Fruit fly (Drosophila melanogaster): Measurements from ENCODE around the gene CG12541.

The CG12541 gene

DNA sequence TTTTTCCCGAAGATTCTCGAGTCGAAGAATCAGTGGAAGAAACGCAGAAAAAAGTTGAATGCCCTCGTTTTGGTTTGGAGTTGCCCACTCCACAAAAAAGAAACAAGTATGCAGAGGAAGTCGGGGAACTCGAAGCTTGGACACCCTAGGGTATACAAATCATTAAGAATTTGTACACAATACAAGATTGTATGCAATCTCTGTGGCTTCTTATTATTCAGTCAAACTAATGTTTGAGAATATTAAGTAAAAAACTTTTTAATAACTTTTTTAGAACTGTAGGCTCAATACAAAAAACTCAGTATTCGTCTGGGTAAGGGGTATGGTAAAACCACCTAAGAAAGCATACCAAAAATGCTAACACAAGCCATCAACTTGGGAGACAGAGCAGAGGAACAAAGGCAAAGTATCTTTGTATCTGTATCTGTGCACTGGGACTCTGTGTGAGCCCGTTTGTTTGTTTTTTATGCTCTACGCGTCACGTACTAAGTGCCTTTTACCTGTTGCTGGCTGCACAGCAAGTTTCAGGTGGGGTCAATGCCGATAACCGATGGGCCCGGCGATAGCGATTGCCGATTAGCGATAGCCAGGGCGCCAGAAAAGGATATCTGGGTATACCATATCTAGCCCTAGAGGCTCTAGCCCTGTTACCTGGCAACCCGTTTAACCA, 80.5 kb downstream of the CG12541 start (continued):
- peak; percentile 24; the same call in 1 of the 2 replicates for TF ChIP-seq al (GFP tag; IDR thresholded peaks at IDR 0.05)
- 0 out of 2 replicates have a peak, but pooled peaks have one; percentile 12 for TF ChIP-seq sim (GFP tag; IDR thresholded peaks at IDR 0.05)
- no peak for TF ChIP-seq CG17186 (GFP tag; optimal IDR thresholded peaks at IDR 0.05)
- TF ChIP-seq bsh (GFP tag; optimal IDR thresholded peaks at IDR 0.05), result peak; percentile 81 to 94
- peak; percentile 89 for TF ChIP-seq scrt (GFP tag; optimal IDR thresholded peaks at IDR 0.05)
- TF ChIP-seq CG16863 (GFP tag; optimal IDR thresholded peaks at IDR 0.05), result peak; percentile 76
- peak; percentile 38 for TF ChIP-seq odd (GFP tag; optimal IDR thresholded peaks at IDR 0.05)
- TF ChIP-seq p53 (GFP tag; optimal IDR thresholded peaks at IDR 0.05), result no peak
- TF ChIP-seq CG10267 (tag; optimal IDR thresholded peaks at IDR 0.05), result peak; percentile 83
- TF ChIP-seq CG3838 (GFP tag; optimal IDR thresholded peaks at IDR 0.05), result peak; percentile 49
- TF ChIP-seq chm (GFP tag; IDR thresholded peaks at IDR 0.05), result peak; percentile 80; the same call in 1 of the 2 replicates
- peak; percentile 79 for TF ChIP-seq CG7556 (GFP tag; optimal IDR thresholded peaks at IDR 0.05)
- peak; percentile 86 for TF ChIP-seq CG2678 (tag; optimal IDR thresholded peaks at IDR 0.05)
- TF ChIP-seq wdn (GFP tag; IDR thresholded peaks at IDR 0.05), result peak; percentile 40; the same call in 1 of the 2 replicates
- TF ChIP-seq pnt (GFP tag; optimal IDR thresholded peaks at IDR 0.05), result peak; percentile 80
- TF ChIP-seq CG11456 (GFP tag; IDR thresholded peaks at IDR 0.05), result no peak
- TF ChIP-seq CG5180 (GFP tag; optimal IDR thresholded peaks at IDR 0.05), result peak; percentile 32
- TF ChIP-seq NC2β (GFP tag; optimal IDR thresholded peaks at IDR 0.05), result peak; percentile 88
- peak; percentile 44 for TF ChIP-seq Fer3 (tag; optimal IDR thresholded peaks at IDR 0.05)
- TF ChIP-seq fu2 (GFP tag; optimal IDR thresholded peaks at IDR 0.05), result peak; percentile 44
- TF ChIP-seq Nf-YA (GFP tag; IDR thresholded peaks at IDR 0.05), result no peak
- TF ChIP-seq so (GFP tag; IDR thresholded peaks at IDR 0.05), result peak; percentile 56; the same call in 1 of the 3 replicates
- TF ChIP-seq CG12236 (GFP tag; optimal IDR thresholded peaks at IDR 0.05), result peak; percentile 76
- TF ChIP-seq knrl (GFP tag; IDR thresholded peaks at IDR 0.05; ENCODE audit: partially characterized antibody), result no peak
- no peak for TF ChIP-seq CG2889 (GFP tag; IDR thresholded peaks at IDR 0.05)
- peak; percentile 71; the same call in 2 of the 3 replicates for TF ChIP-seq CG6791 (GFP tag; IDR thresholded peaks at IDR 0.05; ENCODE audit: partially characterized antibody)
- TF ChIP-seq CG6254 (GFP tag; optimal IDR thresholded peaks at IDR 0.05), result peak; percentile 71
- TF ChIP-seq CG13624 (GFP tag; optimal IDR thresholded peaks at IDR 0.05), result peak; percentile 73
- peak; percentile 60 for TF ChIP-seq wor (GFP tag; IDR thresholded peaks at IDR 0.05)
- peak; percentile 41 for TF ChIP-seq ro (GFP tag; IDR thresholded peaks at IDR 0.05)
- TF ChIP-seq Dp (GFP tag; optimal IDR thresholded peaks at IDR 0.05), result peak; percentile 18
- no peak; the same call in 1 of the 2 replicates for TF ChIP-seq dan (GFP tag; IDR thresholded peaks at IDR 0.05)
- peak; percentile 67 for TF ChIP-seq CG12155 (GFP tag; optimal IDR thresholded peaks at IDR 0.05)
- TF ChIP-seq ems (GFP tag; optimal IDR thresholded peaks at IDR 0.05), result peak; percentile 60
- peak; percentile 14 for TF ChIP-seq CG4617 (GFP tag; optimal IDR thresholded peaks at IDR 0.05; ENCODE audit: borderline replicate concordance)
- peak; percentile 68 for TF ChIP-seq Atf3 (GFP tag; optimal IDR thresholded peaks at IDR 0.05)
- peak; percentile 81 for TF ChIP-seq grau (tag; optimal IDR thresholded peaks at IDR 0.05)
- peak; percentile 64 for TF ChIP-seq org-1 (GFP tag; optimal IDR thresholded peaks at IDR 0.05)
- TF ChIP-seq Gug (GFP tag; IDR thresholded peaks at IDR 0.05), result peak; percentile 43; the same call in 1 of the 4 replicates
- TF ChIP-seq pho (GFP tag; optimal IDR thresholded peaks at IDR 0.05), result peak; percentile 33
- TF ChIP-seq Mad (GFP tag; optimal IDR thresholded peaks at IDR 0.05), result peak; percentile 68
- TF ChIP-seq tx (GFP tag; optimal IDR thresholded peaks at IDR 0.05), result peak; percentile 63
- TF ChIP-seq Ptx1 (GFP tag; IDR thresholded peaks at IDR 0.05), result peak; percentile 73
- peak; percentile 67 for TF ChIP-seq grn (GFP tag; optimal IDR thresholded peaks at IDR 0.05)
- peak; percentile 83 for TF ChIP-seq corto (GFP tag; optimal IDR thresholded peaks at IDR 0.05)
- peak; percentile 72 for TF ChIP-seq Mes4 (GFP tag; optimal IDR thresholded peaks at IDR 0.05)
- no peak for TF ChIP-seq ham (GFP tag; IDR thresholded peaks at IDR 0.05)
- TF ChIP-seq bab2 (GFP tag; optimal IDR thresholded peaks at IDR 0.05), result peak; percentile 80
- TF ChIP-seq Abd-B (GFP tag; optimal IDR thresholded peaks at IDR 0.05), result peak; percentile 62
- no peak for TF ChIP-seq Hr39 (optimal IDR thresholded peaks at IDR 0.05)

Measured in whole organism, embryonic.